Worm (Caenorhabditis elegans) whole organism, L4/young adult: ENCODE results near the gene ZK105.14.
A peak's percentile ranks its signal among the peaks of the same experiment; 100 is the strongest.

Experiments used
- W03F9.2 ChIP-seq: fragments of 150-350 bp; optimal IDR thresholded peaks from 2 replicates; lab custom pipeline; 2014; ENCODE audit warnings: missing biosample characterization, missing genetic modification characterization
- dao-5 ChIP-seq: sonication (generic microtip); optimal IDR thresholded peaks from 2 replicates; lab custom pipeline; 2016; ENCODE audit warnings: missing genotype, missing genetic modification characterization, moderate library complexity, missing compliant biosample characterization
- him-1 ChIP-seq: sonication (generic microtip); optimal IDR thresholded peaks from 2 replicates; lab custom pipeline; 2016; ENCODE audit warnings: missing genotype, missing genetic modification reagents, missing genetic modification characterization, missing compliant biosample characterization

The ZK105.14 gene

ce11 chrV:7739949-7740348 lies 18.1 kb upstream of the ZK105.14 start:
- no peak for TF ChIP-seq dao-5 (tag; lab: Kevin White, UChicago)
- TF ChIP-seq him-1, result no peak
- no peak for TF ChIP-seq W03F9.2 (tag; lab: Kevin White, UChicago)

DNA sequence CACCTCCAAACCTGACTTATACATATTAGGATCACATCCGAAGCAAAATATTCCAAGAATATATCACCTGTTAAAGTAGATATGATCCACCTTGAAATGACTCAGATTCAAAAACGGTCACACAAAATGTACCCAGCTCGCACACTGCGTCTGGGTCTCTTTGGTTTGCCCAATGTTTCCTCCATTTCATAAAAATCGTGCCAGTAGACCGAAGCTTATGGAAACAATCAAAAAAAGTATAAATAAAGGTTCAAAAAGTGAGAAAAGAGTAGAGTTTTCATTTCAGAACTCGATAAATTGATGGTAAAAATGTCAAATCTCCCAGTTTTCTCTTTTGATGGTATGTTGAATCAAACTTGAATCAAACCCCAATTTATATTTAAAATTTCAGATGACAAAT lies 15.9 kb upstream of the ZK105.14 start, which contains the start of gene srr-9:
Gene srr-9, plus strand, starts transcription at position 301 of the 400 bp plus-strand sequence.
- TF ChIP-seq him-1, result no peak
- no peak for TF ChIP-seq W03F9.2 (tag; lab: Kevin White, UChicago)
- TF ChIP-seq dao-5 (tag; lab: Kevin White, UChicago), result no peak

- no peak for TF ChIP-seq dao-5 (tag; lab: Kevin White, UChicago)
- no peak for TF ChIP-seq him-1
- TF ChIP-seq W03F9.2 (tag; lab: Kevin White, UChicago), result no peak
These were observed 13.5 kb upstream of the ZK105.14 start, which contains the start of gene srr-10 for ce11 chrV:7735319-7735718. Gene srr-10, plus strand, starts transcription at chrV:7735619.

DNA sequence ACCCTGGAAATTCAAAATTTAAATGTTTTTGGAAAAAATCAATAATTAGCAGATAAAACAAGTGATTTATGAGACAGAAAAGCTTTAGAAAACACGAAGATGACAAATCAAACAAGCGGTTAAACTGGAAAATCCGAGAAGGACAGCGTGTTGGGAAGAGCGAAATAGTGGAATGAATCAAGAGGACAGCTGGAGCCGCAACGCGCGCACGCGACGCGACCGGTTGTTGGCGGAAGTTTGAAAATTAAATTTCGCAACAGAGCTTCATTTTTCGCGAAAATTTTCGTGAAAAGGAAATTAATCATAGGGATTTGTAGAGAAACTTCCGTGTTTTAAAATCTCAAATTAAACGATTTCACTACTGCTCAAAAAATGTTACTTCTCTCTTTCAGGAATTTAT lies 13.1 kb upstream of the ZK105.14 start, which contains the start of gene clic-1:
Gene clic-1, minus strand, starts transcription at position 3 of the 400 bp plus-strand sequence.
- TF ChIP-seq dao-5 (tag; lab: Kevin White, UChicago) (no peak), W03F9.2 (tag; lab: Kevin White, UChicago) (no peak), him-1 (peak; percentile 29)

DNA sequence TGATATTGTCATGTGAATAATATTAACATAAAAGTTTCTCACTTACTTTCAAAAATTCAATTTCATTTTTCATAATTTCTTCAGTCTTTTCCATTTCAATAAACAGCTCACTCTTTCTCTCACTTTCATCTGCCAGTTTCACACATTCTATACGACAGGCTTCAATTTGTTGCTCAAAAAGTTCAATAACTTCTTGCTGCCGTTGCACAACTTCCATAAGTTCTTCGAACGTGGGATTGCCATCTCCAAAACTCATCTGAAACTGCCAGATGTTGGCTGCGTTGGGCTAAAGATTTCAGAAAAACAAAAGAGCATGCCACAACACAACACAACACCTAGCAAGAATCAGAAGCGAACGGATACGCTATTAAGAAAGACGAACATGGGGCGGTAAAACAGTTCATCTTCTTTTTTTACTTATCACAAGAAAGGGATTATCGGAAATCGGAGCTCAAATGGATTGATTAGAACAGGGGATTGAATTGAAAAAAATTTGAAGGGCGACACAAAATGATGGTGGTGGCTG lies 11.5 kb upstream of the ZK105.14 start:
- TF ChIP-seq dao-5 (tag; lab: Kevin White, UChicago), result no peak
- no peak for TF ChIP-seq W03F9.2 (tag; lab: Kevin White, UChicago)
- TF ChIP-seq him-1, result no peak

ce11 chrV:7730488-7730887 lies 8.6 kb upstream of the ZK105.14 start:
- no peak for TF ChIP-seq him-1
- no peak for TF ChIP-seq dao-5 (tag; lab: Kevin White, UChicago)
- TF ChIP-seq W03F9.2 (tag; lab: Kevin White, UChicago), result no peak

- TF ChIP-seq W03F9.2 (tag; lab: Kevin White, UChicago) (no peak), dao-5 (tag; lab: Kevin White, UChicago) (no peak), him-1 (no peak)
These were observed 6.8 kb upstream of the ZK105.14 start, which contains the start of gene Y97E10C.1 for ce11 chrV:7728679-7729027. Gene Y97E10C.1, plus strand, starts transcription at chrV:7728879.

ce11 chrV:7728003-7728678 lies 6.3 kb upstream of the ZK105.14 start:
- no peak for TF ChIP-seq dao-5 (tag; lab: Kevin White, UChicago)
- peak; percentile 87 for TF ChIP-seq him-1
- no peak for TF ChIP-seq W03F9.2 (tag; lab: Kevin White, UChicago)

- TF ChIP-seq him-1 (no peak), W03F9.2 (tag; lab: Kevin White, UChicago) (no peak), dao-5 (tag; lab: Kevin White, UChicago) (no peak)
These were observed 5.1 kb upstream of the ZK105.14 start for ce11 chrV:7726927-7727326.

- no peak for TF ChIP-seq W03F9.2 (tag; lab: Kevin White, UChicago)
- TF ChIP-seq him-1, result no peak
- TF ChIP-seq dao-5 (tag; lab: Kevin White, UChicago), result no peak
These were observed 4.4 kb upstream of the ZK105.14 start for ce11 chrV:7726202-7726601.

ce11 chrV:7723967-7724544 lies 2.2 kb upstream of the ZK105.14 start, which contains the start of the genes ZK105.6 and ZK105.8:
Gene ZK105.6, minus strand, starts transcription at chrV:7724067.
Gene ZK105.8, plus strand, starts transcription at chrV:7724494.
- TF ChIP-seq W03F9.2 (tag; lab: Kevin White, UChicago) (no peak), him-1 (no peak), dao-5 (tag; lab: Kevin White, UChicago) (no peak)

DNA sequence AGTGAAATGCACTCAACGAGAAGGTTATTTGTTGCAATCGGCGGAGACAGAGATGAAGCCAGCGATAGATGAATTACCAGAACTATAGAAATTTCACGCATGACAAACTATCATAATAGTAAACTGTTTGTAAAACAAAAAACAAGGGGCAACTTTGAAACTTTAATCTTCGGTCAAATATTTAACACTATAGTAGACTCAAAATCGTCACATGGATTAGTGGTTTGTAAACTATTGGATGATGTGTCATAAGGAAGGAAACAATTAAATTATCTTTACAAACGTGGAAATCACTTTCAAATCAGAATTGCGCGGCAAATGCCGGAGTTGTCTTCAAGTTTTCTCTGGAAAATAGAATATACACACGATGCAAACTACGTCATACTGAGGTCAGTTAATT lies 4.2 kb downstream of the ZK105.14 start, which contains the start of gene ZK105.5:
Gene ZK105.5, minus strand, starts transcription at position 101 of the 400 bp plus-strand sequence.
- no peak for TF ChIP-seq dao-5 (tag; lab: Kevin White, UChicago)
- no peak for TF ChIP-seq him-1
- no peak for TF ChIP-seq W03F9.2 (tag; lab: Kevin White, UChicago)

DNA sequence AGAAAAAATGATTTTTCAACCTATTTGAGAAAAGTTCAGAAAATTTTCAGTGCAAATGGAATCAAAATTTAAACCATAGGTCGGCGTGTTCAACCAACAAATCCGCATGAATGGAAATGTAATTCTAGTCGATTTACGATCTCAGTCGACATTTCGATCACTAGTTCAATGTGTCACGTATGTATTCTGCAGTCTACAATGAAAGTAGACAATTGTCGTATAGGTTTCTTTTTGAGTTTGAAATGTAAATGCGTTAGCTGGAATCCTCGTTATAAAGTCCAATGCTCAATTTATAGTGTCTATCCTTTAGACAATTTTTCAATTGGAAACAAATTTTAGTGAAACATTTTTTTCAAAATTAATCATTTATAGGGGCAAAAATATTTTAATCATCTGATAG lies 5.8 kb downstream of the ZK105.14 start, which contains the start of gene ZK105.12:
Gene ZK105.12, minus strand, starts transcription at position 101 of the 400 bp plus-strand sequence.
- TF ChIP-seq dao-5 (tag; lab: Kevin White, UChicago) (no peak), W03F9.2 (tag; lab: Kevin White, UChicago) (no peak), him-1 (no peak)

ce11 chrV:7713691-7714090 lies 8.2 kb downstream of the ZK105.14 start, which contains the start of gene ZK105.1:
Gene ZK105.1, plus strand, starts transcription at chrV:7713991.
- TF ChIP-seq W03F9.2 (tag; lab: Kevin White, UChicago) (no peak), him-1 (no peak), dao-5 (tag; lab: Kevin White, UChicago) (no peak)
